Fruit fly (Drosophila melanogaster): ENCODE results near the gene CG5676.

DNA sequence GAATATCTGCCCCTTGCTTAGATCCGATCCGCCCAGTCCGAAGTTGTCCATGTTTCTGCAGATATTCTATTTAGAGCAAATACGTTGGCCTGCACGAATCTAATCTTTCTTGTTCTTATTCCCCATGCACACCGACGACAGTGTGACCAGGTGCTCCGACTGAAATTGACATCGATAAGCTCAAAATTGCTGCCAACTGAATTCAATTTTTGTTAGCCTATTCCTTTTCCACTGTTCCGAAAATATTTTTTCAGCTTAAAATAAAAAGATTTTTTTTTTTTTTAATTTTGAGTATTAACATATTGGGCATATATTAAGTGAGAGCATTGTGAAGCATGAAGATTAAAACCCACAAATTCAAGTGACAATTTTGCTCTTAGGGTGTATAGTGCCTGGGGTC, 48.1 kb upstream of the CG5676 start, which contains the start of gene nmd:
- no peak for TF ChIP-seq br (optimal IDR thresholded peaks at IDR 0.05)
- TF ChIP-seq CG1792 (GFP tag; optimal IDR thresholded peaks at IDR 0.05) = no peak

Measured in whole organism, embryonic.